Worm (Caenorhabditis elegans): ENCODE data around the gene kmo-2.
A peak's percentile ranks its signal among the peaks of the same experiment; 100 is the strongest.

kmo-2 gene

DNA sequence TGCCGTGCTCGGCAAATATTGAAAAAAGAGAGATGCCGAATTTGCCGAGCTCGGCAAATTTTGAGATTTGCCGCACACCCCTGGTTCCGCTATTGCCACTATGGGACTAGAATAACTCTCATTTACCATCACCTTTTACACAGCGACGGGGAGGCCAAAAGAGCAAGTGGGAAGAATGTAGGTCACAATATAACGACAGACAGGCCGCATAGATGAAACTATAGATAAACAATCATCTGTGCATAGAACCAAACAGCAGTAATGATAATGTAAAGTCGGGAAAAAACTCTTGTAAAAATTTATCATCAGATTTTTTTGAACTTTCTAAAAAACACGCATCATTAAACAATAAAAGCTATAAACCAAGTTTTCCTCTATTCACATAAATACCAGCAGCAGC lies at the start of gene kmo-2:
Gene kmo-2 (minus strand): TSS at position 101 of the 400 bp plus-strand sequence.
- TF ChIP-seq unc-55 (GFP tag; optimal IDR thresholded peaks at IDR 0.05) (no peak), sma-3 (GFP tag; optimal IDR thresholded peaks at IDR 0.05) (no peak), ZK546.5 (tag; optimal IDR thresholded peaks at IDR 0.05) (no peak), mbf-1 (tag; optimal IDR thresholded peaks at IDR 0.05) (no peak), ceh-82 (tag; optimal IDR thresholded peaks at IDR 0.05) (no peak), nhr-12 (tag; optimal IDR thresholded peaks at IDR 0.05) (no peak), ztf-1 (GFP tag; conservative IDR thresholded peaks at IDR 0.05) (no peak)

DNA sequence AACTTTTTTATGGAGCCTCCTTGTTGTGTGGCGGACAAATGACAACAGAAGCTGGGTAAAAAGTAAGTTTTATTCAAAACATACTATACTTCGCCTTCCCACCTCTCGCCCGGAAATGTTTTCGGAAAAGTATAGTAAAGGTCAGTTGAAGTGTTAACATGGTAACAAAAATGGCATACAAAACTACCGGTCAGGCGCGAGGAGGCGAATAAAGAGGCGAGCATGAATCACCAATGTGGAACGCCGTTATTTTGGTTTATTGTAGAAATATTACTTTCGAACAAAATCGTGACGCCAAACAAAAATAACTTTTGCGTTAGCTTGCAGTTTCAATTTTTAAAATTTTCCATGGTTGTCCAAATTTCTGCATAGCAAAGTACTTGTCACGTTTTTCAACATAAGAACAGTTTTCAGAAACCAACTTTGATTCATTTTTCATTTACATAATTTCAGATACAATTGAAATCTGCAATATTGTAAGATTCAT lies 49.3 kb upstream of the kmo-2 start, which contains the start of gene C13C4.8:
Gene C13C4.8 (plus strand): TSS at position 437 of the 487 bp plus-strand sequence.
- TF ChIP-seq lin-13 (GFP tag; optimal IDR thresholded peaks at IDR 0.05) (no peak), C34F6.9 (tag; optimal IDR thresholded peaks at IDR 0.05) (no peak), sma-9 (GFP tag; optimal IDR thresholded peaks at IDR 0.05) (no peak), sma-9 (tag; optimal IDR thresholded peaks at IDR 0.05) (no peak), blmp-1 (tag; optimal IDR thresholded peaks at IDR 0.05; ENCODE audit: insufficient read depth) (no peak), snpc-4 (tag; optimal IDR thresholded peaks at IDR 0.05) (no peak), ztf-4 (tag; optimal IDR thresholded peaks at IDR 0.05) (no peak), fos-1 (tag; optimal IDR thresholded peaks at IDR 0.05) (no peak), dmd-4 (tag; optimal IDR thresholded peaks at IDR 0.05) (no peak), Y55F3AM.14 (GFP tag; optimal IDR thresholded peaks at IDR 0.05) (no peak), elt-1 (tag; optimal IDR thresholded peaks at IDR 0.05) (no peak), unc-55 (GFP tag; optimal IDR thresholded peaks at IDR 0.05) (no peak), F13H6.1 (tag; optimal IDR thresholded peaks at IDR 0.05) (no peak), mdl-1 (tag; optimal IDR thresholded peaks at IDR 0.05) (no peak), ztf-1 (GFP tag; conservative IDR thresholded peaks at IDR 0.05) (no peak), nhr-12 (tag; optimal IDR thresholded peaks at IDR 0.05) (no peak)

DNA sequence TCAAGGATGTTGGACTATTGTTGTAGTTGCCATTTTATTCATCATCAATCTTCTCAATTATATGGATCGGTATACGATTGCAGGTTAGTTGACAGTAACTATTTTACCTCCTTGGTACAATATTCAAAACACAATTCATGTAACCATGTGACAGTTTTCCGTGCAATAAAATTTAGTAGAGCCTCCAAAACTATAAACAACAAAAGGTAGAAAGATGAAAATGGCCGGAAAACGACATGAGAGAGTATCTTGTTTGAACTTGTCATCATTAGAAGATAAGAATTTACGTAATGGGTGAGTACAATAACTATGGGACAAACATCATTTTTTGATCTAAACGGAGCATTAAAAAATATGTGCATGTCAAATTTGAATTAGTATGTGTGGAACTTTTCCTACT lies 46.8 kb upstream of the kmo-2 start:
- TF ChIP-seq nhr-77 (tag; optimal IDR thresholded peaks at IDR 0.05) (no peak), nhr-129 (tag; optimal IDR thresholded peaks at IDR 0.05) (no peak), lin-11 (tag; optimal IDR thresholded peaks at IDR 0.05) (no peak), snpc-4 (tag; optimal IDR thresholded peaks at IDR 0.05) (no peak), Y55F3AM.14 (GFP tag; optimal IDR thresholded peaks at IDR 0.05) (no peak), sma-9 (GFP tag; optimal IDR thresholded peaks at IDR 0.05) (peak; percentile 20), sma-9 (tag; optimal IDR thresholded peaks at IDR 0.05) (no peak), sem-4 (tag; optimal IDR thresholded peaks at IDR 0.05) (no peak), F13H6.1 (tag; optimal IDR thresholded peaks at IDR 0.05) (no peak), ceh-16 (tag; optimal IDR thresholded peaks at IDR 0.05) (no peak)

DNA sequence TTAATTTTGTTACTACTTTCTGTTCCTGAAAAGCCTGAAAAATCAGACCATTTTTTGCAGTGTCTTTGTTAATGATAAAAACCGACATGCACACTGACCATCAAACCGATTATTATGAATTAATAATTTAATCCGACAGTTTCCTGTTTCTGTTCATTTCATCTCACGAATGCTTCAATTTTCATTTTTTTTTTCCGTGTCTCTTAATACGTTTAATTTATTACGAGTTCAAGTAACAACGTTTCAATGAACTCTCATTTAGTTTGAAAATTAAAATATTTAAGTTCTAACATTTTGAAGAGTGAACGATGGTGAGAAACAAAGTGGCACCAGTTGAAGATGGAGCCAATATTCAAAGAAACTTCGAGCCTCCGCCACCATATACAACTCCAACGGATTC lies 46.4 kb upstream of the kmo-2 start, which contains the start of gene spin-1:
Gene spin-1 (plus strand): TSS at position 301 of the 400 bp plus-strand sequence.
- TF ChIP-seq nhr-6 (tag; optimal IDR thresholded peaks at IDR 0.05): no peak
- TF ChIP-seq snpc-4 (tag; optimal IDR thresholded peaks at IDR 0.05): no peak
- TF ChIP-seq Y55F3AM.14 (GFP tag; optimal IDR thresholded peaks at IDR 0.05): no peak
- TF ChIP-seq nhr-12 (tag; optimal IDR thresholded peaks at IDR 0.05): no peak
- TF ChIP-seq sma-9 (GFP tag; optimal IDR thresholded peaks at IDR 0.05): no peak
- TF ChIP-seq sma-9 (tag; optimal IDR thresholded peaks at IDR 0.05): no peak
- no peak for TF ChIP-seq ceh-82 (tag; optimal IDR thresholded peaks at IDR 0.05)
- no peak for TF ChIP-seq C34F6.9 (tag; optimal IDR thresholded peaks at IDR 0.05)
- no peak for TF ChIP-seq nhr-10 (tag; optimal IDR thresholded peaks at IDR 0.05)
- TF ChIP-seq elt-1 (tag; optimal IDR thresholded peaks at IDR 0.05): no peak
- no peak for TF ChIP-seq lin-13 (GFP tag; optimal IDR thresholded peaks at IDR 0.05)
- no peak for TF ChIP-seq unc-55 (GFP tag; optimal IDR thresholded peaks at IDR 0.05)
- no peak for TF ChIP-seq ztf-4 (tag; optimal IDR thresholded peaks at IDR 0.05)
- no peak for TF ChIP-seq mab-5 (tag; optimal IDR thresholded peaks at IDR 0.05)
- no peak for TF ChIP-seq crh-2 (tag; optimal IDR thresholded peaks at IDR 0.05)
- no peak for TF ChIP-seq skn-1 (tag; optimal IDR thresholded peaks at IDR 0.05)

DNA sequence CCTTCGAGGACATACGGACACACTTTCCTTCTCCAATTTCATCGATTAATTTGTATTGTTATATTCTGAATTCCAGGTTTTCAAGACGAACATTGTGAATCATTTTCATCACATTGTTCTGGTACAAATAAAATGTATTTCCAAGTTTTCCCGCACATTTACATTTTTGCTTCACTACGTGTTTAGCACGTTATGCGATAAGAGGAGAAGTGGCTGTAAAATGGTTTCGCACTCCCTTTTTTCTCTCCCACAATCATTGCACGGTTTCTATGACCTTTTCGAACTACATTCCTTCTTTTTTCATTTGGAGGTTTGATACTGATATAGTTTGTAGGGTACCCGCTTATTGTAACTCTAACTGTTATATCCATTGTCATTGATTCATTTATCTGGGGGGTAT lies 45.4 kb upstream of the kmo-2 start:
- TF ChIP-seq fos-1 (tag; optimal IDR thresholded peaks at IDR 0.05) (peak; percentile 64), F13H6.1 (tag; optimal IDR thresholded peaks at IDR 0.05) (no peak)

DNA sequence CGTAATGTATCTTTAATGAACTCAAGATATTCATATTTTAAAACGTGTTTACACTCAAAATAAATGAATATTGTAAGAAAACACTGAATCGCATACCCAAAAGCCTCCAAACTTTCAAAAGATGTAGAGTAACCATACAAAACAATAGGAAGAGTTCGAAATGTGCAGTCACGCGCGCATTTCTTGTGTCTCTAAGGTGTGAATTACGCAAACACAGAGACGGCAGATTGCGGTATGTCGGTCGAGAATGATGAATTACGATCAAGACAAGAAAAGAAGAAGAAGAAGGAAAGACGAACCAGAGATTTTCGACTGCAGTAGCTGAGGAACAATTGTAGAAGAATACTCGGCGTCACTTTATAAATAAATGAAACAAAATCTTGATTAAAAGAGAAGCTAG lies 43.1 kb upstream of the kmo-2 start, which contains the start of gene lhpp-1:
Gene lhpp-1 (minus strand): TSS at position 354 of the 400 bp plus-strand sequence.
- TF ChIP-seq peb-1 (tag; optimal IDR thresholded peaks at IDR 0.05): no peak
- TF ChIP-seq nhr-129 (tag; optimal IDR thresholded peaks at IDR 0.05): peak; percentile 50
- peak; percentile 29 for TF ChIP-seq unc-55 (GFP tag; optimal IDR thresholded peaks at IDR 0.05)
- TF ChIP-seq ZK546.5 (tag; optimal IDR thresholded peaks at IDR 0.05): no peak
